Fruit fly (Drosophila melanogaster): ENCODE results near the gene CG10845.

The CG10845 gene

DNA sequence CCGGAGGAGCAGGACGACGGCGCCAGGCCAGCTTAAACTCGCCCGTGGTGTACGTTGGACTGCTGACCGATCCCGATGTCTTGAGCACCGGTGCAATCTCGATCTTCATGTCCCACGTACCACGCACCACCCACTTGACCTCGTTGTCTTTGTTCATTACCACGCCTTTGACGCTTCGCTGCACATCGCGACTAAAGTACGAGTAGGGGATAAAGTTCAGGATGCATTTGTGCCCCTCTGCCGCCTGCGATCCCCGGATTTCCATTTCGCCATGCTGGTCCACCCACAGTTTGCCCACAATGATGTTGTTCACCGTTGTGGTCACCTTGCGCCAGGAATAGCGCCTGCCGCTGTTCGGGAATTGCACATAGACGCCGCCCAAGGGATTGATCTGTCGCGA is 34.8 kb downstream of the CG10845 start:
- TF ChIP-seq gl (tag; optimal IDR thresholded peaks at IDR 0.05) (peak; percentile 43), CG10348 (GFP tag; IDR thresholded peaks at IDR 0.05) (no peak)

DNA sequence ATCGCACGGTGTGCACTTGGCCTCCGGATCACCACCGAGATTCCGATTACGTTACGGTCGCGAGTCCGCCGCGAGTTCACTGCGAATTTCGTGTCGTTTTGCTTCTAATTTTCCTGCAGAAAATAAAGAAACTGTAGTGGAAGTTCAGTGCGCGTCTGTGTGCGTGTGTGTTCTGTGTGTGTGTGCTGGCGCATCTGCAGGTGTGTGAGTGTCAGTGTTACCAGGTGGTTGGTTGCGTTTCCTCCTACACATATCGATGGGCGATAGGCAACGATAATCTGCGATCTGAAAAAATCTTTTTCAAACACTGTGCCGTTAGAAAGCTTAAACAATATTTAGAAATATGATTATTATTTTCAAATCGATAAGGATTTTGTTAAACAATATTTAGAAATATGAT is 37.1 kb downstream of the CG10845 start, which contains the start of gene Osbp:
Gene Osbp, minus strand, starts transcription at position 174 of the 400 bp plus-strand sequence.
- TF ChIP-seq CG13204 (GFP tag; optimal IDR thresholded peaks at IDR 0.05): no peak
- peak; percentile 2 for TF ChIP-seq Snoo (tag; optimal IDR thresholded peaks at IDR 0.05)
- no peak for TF ChIP-seq CG8301 (tag; optimal IDR thresholded peaks at IDR 0.05)
- no peak for TF ChIP-seq EcR (GFP tag; optimal IDR thresholded peaks at IDR 0.05)

DNA sequence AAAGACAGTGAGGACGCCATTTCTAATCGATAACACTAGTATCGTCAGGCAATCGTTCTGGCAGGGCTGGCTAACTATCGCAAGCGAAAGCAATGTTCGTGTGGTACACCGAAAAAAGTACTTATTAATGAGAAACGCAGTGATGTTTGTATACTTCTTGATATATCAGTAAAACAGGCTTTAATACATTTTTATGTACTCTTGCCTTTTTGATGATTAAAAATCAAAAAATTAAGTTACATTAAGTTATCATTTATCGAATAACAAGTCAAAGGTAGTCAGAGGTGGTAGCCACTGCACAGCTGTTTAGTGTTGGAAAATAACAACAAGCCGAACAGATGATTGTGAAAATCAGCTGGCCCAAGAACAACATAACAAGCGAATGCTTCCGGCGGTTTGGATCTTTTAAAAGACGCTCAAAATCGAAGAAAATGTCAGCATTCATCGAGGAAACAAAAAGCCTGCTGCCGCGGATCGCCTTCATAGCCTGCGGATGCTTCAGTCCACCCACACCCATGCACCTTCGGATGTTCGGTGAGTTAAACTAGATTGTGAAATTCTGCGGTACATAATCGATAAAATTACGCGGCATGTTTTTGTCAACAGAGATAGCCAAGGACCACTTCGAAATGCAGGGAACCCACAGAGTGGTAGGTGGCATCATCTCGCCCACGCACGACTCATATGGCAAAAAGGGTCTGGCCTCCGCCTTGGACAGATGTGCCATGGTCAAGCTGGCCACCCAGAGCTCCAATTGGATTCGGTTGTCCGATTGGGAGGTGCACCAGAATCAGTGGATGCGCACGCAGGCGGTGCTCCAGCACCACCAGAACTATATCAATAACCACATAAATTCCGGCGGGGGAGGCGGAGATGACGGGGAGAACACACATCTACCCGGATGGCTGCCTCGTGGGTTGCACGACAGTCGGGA is 44.3 kb downstream of the CG10845 start, which contains the start of the genes ssh and Nmnat:
Gene ssh, minus strand, starts transcription at position 37 of the 934 bp plus-strand sequence.
Gene Nmnat, plus strand, starts transcription at position 318 of the 934 bp plus-strand sequence.
- TF ChIP-seq CG4496 (GFP tag; IDR thresholded peaks at IDR 0.05): 0 out of 3 replicates have a peak, but pooled peaks have one; percentile 28
- TF ChIP-seq Snoo (tag; optimal IDR thresholded peaks at IDR 0.05): no peak
- no peak for TF ChIP-seq CG17806 (tag; optimal IDR thresholded peaks at IDR 0.05)
- 0 out of 3 replicates have a peak, but pooled peaks have one; percentile 13 for TF ChIP-seq fd96Ca (GFP tag; IDR thresholded peaks at IDR 0.05)
- no peak for TF ChIP-seq Ets98B (GFP tag; IDR thresholded peaks at IDR 0.05)
- no peak for TF ChIP-seq CG14655 (GFP tag; optimal IDR thresholded peaks at IDR 0.05)
- TF ChIP-seq CG9948 (tag; optimal IDR thresholded peaks at IDR 0.05): no peak

dm6 chr3R:24947332-24947731 is 46.4 kb downstream of the CG10845 start, which contains the start of gene mah:
Gene mah, plus strand, starts transcription at chr3R:24947632.
- TF ChIP-seq gl (tag; optimal IDR thresholded peaks at IDR 0.05) (peak; percentile 59), Snoo (tag; optimal IDR thresholded peaks at IDR 0.05) (no peak), EcR (GFP tag; optimal IDR thresholded peaks at IDR 0.05) (peak; percentile 25), CG34367 (tag; optimal IDR thresholded peaks at IDR 0.05) (no peak)
